Worm (Caenorhabditis elegans): ENCODE measurements around the gene T04C12.33.

ce11 chrV:11083691-11084090, 31.7 kb downstream of the T04C12.33 start:
- TF ChIP-seq sptf-1 (tag; optimal IDR thresholded peaks at IDR 0.05) (no peak), nhr-76 (tag; optimal IDR thresholded peaks at IDR 0.05) (no peak), ztf-11 (tag; optimal IDR thresholded peaks at IDR 0.05) (no peak), drap-1 (GFP tag; optimal IDR thresholded peaks at IDR 0.05) (no peak)

All from whole organism, mixed stage, embryonic.